Fruit fly (Drosophila melanogaster): ENCODE measurements around the gene CG14710.

DNA sequence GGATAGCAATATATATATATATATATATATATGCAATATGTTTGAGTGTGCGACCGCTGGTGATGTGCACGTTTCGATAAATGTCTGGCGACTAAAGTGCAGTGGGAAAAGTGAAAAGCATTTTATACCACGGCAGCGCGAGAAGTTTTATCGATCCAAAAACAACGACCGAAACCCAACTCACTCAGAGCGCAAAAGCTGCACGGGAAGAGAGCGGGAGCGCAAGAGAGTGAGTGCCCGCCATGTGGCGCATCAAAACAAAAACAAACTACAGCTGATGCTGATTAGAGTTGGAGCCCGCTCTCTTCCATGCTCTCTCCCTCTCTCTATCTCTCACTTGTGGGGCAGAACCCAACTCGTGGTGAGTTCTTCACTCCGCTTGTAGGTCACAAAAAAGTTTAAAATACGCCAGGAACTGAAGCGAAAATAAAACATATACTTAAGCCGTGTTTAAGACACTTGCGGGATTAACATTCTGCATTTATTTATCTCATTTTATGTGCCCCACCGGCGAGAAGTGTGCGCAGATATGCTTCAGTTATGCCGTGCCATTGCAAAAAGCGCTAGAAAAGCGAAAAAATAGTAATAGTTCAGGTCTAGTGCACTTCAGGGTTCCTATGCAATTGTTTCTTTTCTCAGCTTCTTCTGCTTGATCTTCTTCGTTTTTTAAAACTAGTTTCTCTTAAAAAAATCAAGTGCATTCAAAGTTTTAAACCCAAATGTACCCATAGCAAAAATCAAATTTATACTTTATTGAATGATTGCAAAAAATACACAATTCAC, 15.0 kb upstream of the CG14710 start:
- TF ChIP-seq CG10669 (GFP tag; optimal IDR thresholded peaks at IDR 0.05) (peak; percentile 30), spab (GFP tag; optimal IDR thresholded peaks at IDR 0.05) (no peak), pdm3 (GFP tag; optimal IDR thresholded peaks at IDR 0.05) (no peak), dsx (GFP tag; optimal IDR thresholded peaks at IDR 0.05; ENCODE audit: poor library complexity, severe bottlenecking) (peak; percentile 39), CG6854 (GFP tag; optimal IDR thresholded peaks at IDR 0.05) (peak; percentile 72), Hr39 (GFP tag; optimal IDR thresholded peaks at IDR 0.05) (no peak), Sox102F (GFP tag; optimal IDR thresholded peaks at IDR 0.05) (peak; percentile 26), CG7368 (GFP tag; optimal IDR thresholded peaks at IDR 0.05) (no peak), CG31627 (GFP tag; optimal IDR thresholded peaks at IDR 0.05) (no peak)

All from whole organism, prepupa.